Worm (Caenorhabditis elegans) whole organism, young adult: ENCODE data around the gene pha-4.

Experiments
- B0261.1 ChIP-seq: sonication (generic microtip); optimal IDR thresholded peaks from 2 replicates; lab custom pipeline; 2016; ENCODE audit warnings: mild to moderate bottlenecking, missing genetic modification characterization, moderate library complexity, missing compliant biosample characterization
- F10E7.11 ChIP-seq: sonication (generic microtip); optimal IDR thresholded peaks from 2 replicates; lab custom pipeline; 2017; ENCODE audit warnings: mild to moderate bottlenecking, missing genetic modification characterization, moderate library complexity, missing compliant biosample characterization
- F23B12.7 ChIP-seq: sonication (generic microtip); optimal IDR thresholded peaks from 2 replicates; lab custom pipeline; 2017; ENCODE audit warnings: missing genetic modification characterization, mild to moderate bottlenecking, missing compliant biosample characterization, antibody characterized with exemption, moderate library complexity; ENCODE audit not compliant: insufficient read depth
- F33H1.4 ChIP-seq: fragments of 200-800 bp; sonication (Bioruptor generic); IDR thresholded peaks from 2 replicates; pipeline ENCODE4 v1.3.6; 2022; ENCODE audit warnings: missing genetic modification reagents, missing genetic modification characterization, missing compliant biosample characterization
- F49E8.2 ChIP-seq: sonication (generic microtip); optimal IDR thresholded peaks from 3 replicates; lab custom pipeline; 2017; ENCODE audit warnings: missing genetic modification characterization, mild to moderate bottlenecking, missing compliant biosample characterization, antibody characterized with exemption, moderate library complexity; ENCODE audit not compliant: insufficient read depth
- F52B5.7 ChIP-seq: sonication (generic microtip); optimal IDR thresholded peaks from 2 replicates; lab custom pipeline; 2016; ENCODE audit warnings: mild to moderate bottlenecking, missing genetic modification characterization, missing compliant biosample characterization
- Y53F4B.3 ChIP-seq: fragments of 200-800 bp; sonication (Bioruptor generic); IDR thresholded peaks from 2 replicates; pipeline ENCODE4 v1.3.6; 2022; ENCODE audit warnings: missing genetic modification reagents, missing genetic modification characterization, missing compliant biosample characterization
- Y56A3A.18 ChIP-seq: fragments of 200-800 bp; sonication (Bioruptor generic); IDR thresholded peaks from 2 replicates; pipeline ENCODE4 v1.3.6; 2022; ENCODE audit warnings: missing genetic modification reagents, missing genetic modification characterization, missing compliant biosample characterization
- Y95B8A.8 ChIP-seq: fragments of 200-800 bp; sonication (Bioruptor generic); IDR thresholded peaks from 2 replicates; pipeline ENCODE4 v1.3.6; 2022; ENCODE audit warnings: missing genetic modification reagents, missing genetic modification characterization, missing compliant biosample characterization
- aptf-3 ChIP-seq: fragments of 200-800 bp; sonication (Bioruptor generic); IDR thresholded peaks from 2 replicates; pipeline ENCODE4 v1.3.6; 2022; ENCODE audit warnings: missing genetic modification characterization, missing compliant biosample characterization
- cebp-1 ChIP-seq, 2 experiments: fragments of 200-800 bp in 1 of 2; sonication (Bioruptor generic) in 1 of 2; sonication (generic microtip) in 1 of 2; IDR thresholded peaks in 1 of 2; optimal IDR thresholded peaks in 1 of 2; 2 replicates each; pipeline versions ENCODE4 v1.3.6 to Lab custom; 2017 to 2022; ENCODE audit warnings: missing compliant biosample characterization in 2 of 2, missing genetic modification characterization in 2 of 2, mild to moderate bottlenecking in 1 of 2, missing genetic modification reagents in 1 of 2, moderate library complexity in 1 of 2
- dpff-1 ChIP-seq: sonication (generic microtip); optimal IDR thresholded peaks from 2 replicates; lab custom pipeline; 2017; ENCODE audit warnings: mild to moderate bottlenecking, missing genetic modification characterization, missing compliant biosample characterization
- egl-44 ChIP-seq: fragments of 200-800 bp; sonication (Bioruptor generic); IDR thresholded peaks from 2 replicates; pipeline ENCODE4 v1.3.6; 2022; ENCODE audit warnings: missing genetic modification reagents, missing genetic modification characterization, missing compliant biosample characterization
- ekl-4 ChIP-seq: fragments of 200-800 bp; sonication (Bioruptor generic); IDR thresholded peaks from 2 replicates; pipeline ENCODE4 v1.3.6; 2022; ENCODE audit warnings: missing genetic modification reagents, missing genetic modification characterization, missing compliant biosample characterization
- ets-4 ChIP-seq: fragments of 200-800 bp; sonication (Bioruptor generic); optimal IDR thresholded peaks from 2 replicates; lab custom pipeline; 2018; ENCODE audit warnings: mild to moderate bottlenecking, missing genetic modification characterization, missing compliant biosample characterization
- hlh-26 ChIP-seq: fragments of 200-800 bp; sonication (Bioruptor generic); conservative IDR thresholded peaks from 2 replicates; pipeline ENCODE4 v1.3.6; 2022; ENCODE audit warnings: missing genetic modification reagents, missing genetic modification characterization, missing compliant biosample characterization
- hmg-20 ChIP-seq: fragments of 200-800 bp; sonication (Bioruptor generic); IDR thresholded peaks from 2 replicates; pipeline ENCODE4 v1.3.6; 2022; ENCODE audit warnings: missing genetic modification reagents, missing genetic modification characterization, missing compliant biosample characterization
- hrde-1 ChIP-seq: sonication (generic microtip); optimal IDR thresholded peaks from 2 replicates; lab custom pipeline; 2016; ENCODE audit warnings: missing genetic modification characterization, mild to moderate bottlenecking, missing compliant biosample characterization, moderate library complexity, missing genotype, missing genetic modification reagents, borderline replicate concordance
- lag-1 ChIP-seq: fragments of 200-800 bp; sonication (Bioruptor generic); IDR thresholded peaks from 2 replicates; pipeline ENCODE4 v1.3.6; 2022; ENCODE audit warnings: missing genetic modification reagents, missing genetic modification characterization, missing compliant biosample characterization
- let-607 ChIP-seq, 2 experiments: fragments of 200-800 bp in 1 of 2; sonication (Bioruptor generic) in 1 of 2; sonication (generic microtip) in 1 of 2; optimal IDR thresholded peaks; 2 replicates each; lab custom pipeline; 2016 to 2018; ENCODE audit warnings: mild to moderate bottlenecking in 2 of 2, missing compliant biosample characterization in 2 of 2, missing genetic modification characterization in 2 of 2, moderate library complexity in 2 of 2, missing genotype in 1 of 2
- lin-26 ChIP-seq: fragments of 200-800 bp; sonication (Bioruptor generic); IDR thresholded peaks from 2 replicates; pipeline ENCODE4 v1.3.6; 2022; ENCODE audit warnings: missing genetic modification reagents, missing genetic modification characterization, missing compliant biosample characterization
- madf-10 ChIP-seq: sonication (generic microtip); optimal IDR thresholded peaks from 2 replicates; lab custom pipeline; 2016; ENCODE audit warnings: mild to moderate bottlenecking, missing genetic modification characterization, missing compliant biosample characterization
- madf-6 ChIP-seq: fragments of 200-800 bp; sonication (Bioruptor generic); IDR thresholded peaks from 2 replicates; pipeline ENCODE4 v1.3.6; 2022; ENCODE audit warnings: missing genetic modification reagents, missing genetic modification characterization, missing compliant biosample characterization
- madf-8 ChIP-seq: fragments of 200-800 bp; sonication (Bioruptor generic); conservative IDR thresholded peaks from 2 replicates; pipeline ENCODE4 v1.3.6; 2022; ENCODE audit warnings: missing genetic modification reagents, missing genetic modification characterization, missing compliant biosample characterization
- nfya-2 ChIP-seq: fragments of 200-800 bp; sonication (Bioruptor generic); IDR thresholded peaks from 2 replicates; pipeline ENCODE4 v1.3.6; 2022; ENCODE audit warnings: missing genetic modification reagents, missing genetic modification characterization, missing compliant biosample characterization
- nhr-179 ChIP-seq: sonication (generic microtip); optimal IDR thresholded peaks from 2 replicates; lab custom pipeline; 2016; ENCODE audit warnings: mild to moderate bottlenecking, missing genetic modification characterization, missing compliant biosample characterization
- nhr-80 ChIP-seq: sonication (generic microtip); optimal IDR thresholded peaks from 2 replicates; lab custom pipeline; 2016; ENCODE audit warnings: missing genetic modification characterization, missing compliant biosample characterization
- pbrm-1 ChIP-seq: fragments of 200-800 bp; sonication (Bioruptor generic); IDR thresholded peaks from 2 replicates; pipeline ENCODE4 v1.3.6; 2022; ENCODE audit warnings: missing genetic modification reagents, missing genetic modification characterization, missing compliant biosample characterization
- rec-8 ChIP-seq, 2 experiments: sonication (generic microtip); optimal IDR thresholded peaks; 2 replicates each; lab custom pipeline; 2016; ENCODE audit warnings: mild to moderate bottlenecking in 2 of 2, missing genetic modification characterization in 2 of 2, missing genetic modification reagents in 2 of 2, missing genotype in 2 of 2, missing biosample characterization in 1 of 2, missing compliant biosample characterization in 1 of 2, moderate library complexity in 1 of 2
- snpc-1.3 ChIP-seq: sonication (generic microtip); optimal IDR thresholded peaks from 2 replicates; lab custom pipeline; 2017; ENCODE audit warnings: missing genetic modification characterization, mild to moderate bottlenecking, missing compliant biosample characterization, antibody characterized with exemption, moderate library complexity, missing genotype, missing genetic modification reagents; ENCODE audit not compliant: insufficient read depth
- snpc-4 ChIP-seq, 5 experiments: fragments of 150-350 bp in 1 of 5; sonication (generic microtip) in 4 of 5; optimal IDR thresholded peaks; 2 replicates each; lab custom pipeline; 2014 to 2018; ENCODE audit warnings: missing genetic modification characterization in 5 of 5, missing biosample characterization in 3 of 5, antibody characterized with exemption in 2 of 5, mild to moderate bottlenecking in 2 of 5, missing compliant biosample characterization in 2 of 5, missing genotype in 2 of 5, moderate library complexity in 2 of 5, missing genetic modification reagents in 1 of 5
- ztf-18 ChIP-seq: sonication (generic microtip); optimal IDR thresholded peaks from 2 replicates; lab custom pipeline; 2016; ENCODE audit warnings: missing genotype, mild to moderate bottlenecking, missing genetic modification characterization, missing compliant biosample characterization

The pha-4 gene

ce11 chrV:20763192-20763591 is 10.3 kb downstream of the pha-4 start:
- TF ChIP-seq nfya-2, result no peak

ce11 chrV:20770061-20770460 is 17.2 kb downstream of the pha-4 start, which contains the start of gene elp-1:
elp-1 (minus strand) TSS chrV:20770161.
- TF ChIP-seq ets-4 (GFP tag; lab: Kevin White, UChicago), result no peak
- TF ChIP-seq snpc-4 (GFP tag; optimal IDR thresholded peaks at IDR 0.05; lab: Kevin White, UChicago), result no peak
- TF ChIP-seq snpc-4 (tag; optimal IDR thresholded peaks at IDR 0.05; lab: Kevin White, UChicago), result no peak
- no peak for TF ChIP-seq F52B5.7
- no peak for TF ChIP-seq lin-26
- TF ChIP-seq hmg-20 (GFP tag; lab: Robert Waterston, UW), result no peak
- TF ChIP-seq F23B12.7 (tag; lab: Kevin White, UChicago), result no peak
- TF ChIP-seq hlh-26 (GFP tag; lab: Robert Waterston, UW), result no peak
- TF ChIP-seq ztf-18 (tag; lab: Kevin White, UChicago), result no peak
- TF ChIP-seq egl-44 (GFP tag; lab: Robert Waterston, UW), result no peak

ce11 chrV:20770846-20771245 is 18.0 kb downstream of the pha-4 start:
- TF ChIP-seq hrde-1 (tag; lab: Kevin White, UChicago), result no peak
- peak in 1 of 2 experiments; percentile 4 for TF ChIP-seq let-607 (tag; optimal IDR thresholded peaks at IDR 0.05; lab: Kevin White, UChicago)
- TF ChIP-seq F33H1.4 (GFP tag; lab: Robert Waterston, UW), result no peak
- TF ChIP-seq nfya-2, result no peak
- TF ChIP-seq snpc-4 (GFP tag; optimal IDR thresholded peaks at IDR 0.05; lab: Kevin White, UChicago), result no peak
- no peak for TF ChIP-seq snpc-4 (tag; optimal IDR thresholded peaks at IDR 0.05; lab: Kevin White, UChicago)
- peak; percentile 30 for TF ChIP-seq madf-10
- no peak for TF ChIP-seq madf-6 (GFP tag; lab: Robert Waterston, UW)
- TF ChIP-seq dpff-1 (tag; lab: Kevin White, UChicago), result no peak
- no peak for TF ChIP-seq nhr-179 (tag; lab: Kevin White, UChicago)
- peak; percentile 78 for TF ChIP-seq nhr-80 (tag; lab: Kevin White, UChicago)
- TF ChIP-seq, all 124 proteins: peak for 3

- TF ChIP-seq pbrm-1 (GFP tag; lab: Robert Waterston, UW) (no peak), cebp-1 (GFP tag; IDR thresholded peaks at IDR 0.05; lab: Robert Waterston, UW) (no peak), cebp-1 (tag; optimal IDR thresholded peaks at IDR 0.05; lab: Kevin White, UChicago) (peak; percentile 79), B0261.1 (tag; lab: Kevin White, UChicago) (no peak), F49E8.2 (tag; lab: Kevin White, UChicago) (no peak)
These were observed 18.9 kb downstream of the pha-4 start for ce11 chrV:20771702-20772101.

- TF ChIP-seq madf-8 (no peak), Y56A3A.18 (GFP tag; lab: Robert Waterston, UW) (no peak)
These were observed 20.8 kb downstream of the pha-4 start, which contains the start of gene F38A6.5 for ce11 chrV:20773647-20774046. F38A6.5 (minus strand) TSS chrV:20773747.

- TF ChIP-seq F10E7.11 (tag; lab: Kevin White, UChicago) (no peak), rec-8 (tag; optimal IDR thresholded peaks at IDR 0.05; lab: Kevin White, UChicago) (no peak), lag-1 (GFP tag; lab: Robert Waterston, UW) (no peak), Y95B8A.8 (GFP tag; lab: Robert Waterston, UW) (no peak), Y53F4B.3 (no peak), F23B12.7 (tag; lab: Kevin White, UChicago) (no peak), snpc-1.3 (no peak), aptf-3 (GFP tag; lab: Robert Waterston, UW) (no peak), ekl-4 (GFP tag; lab: Robert Waterston, UW) (no peak)
These were observed 22.4 kb downstream of the pha-4 start, which contains the start of gene F38A6.4 for ce11 chrV:20775269-20775668. F38A6.4 (minus strand) TSS chrV:20775369.
